Worm (Caenorhabditis elegans) whole organism, early embryonic: ENCODE measurements around the gene npr-24.

Source experiments
- B0310.2 ChIP-seq: sonication (generic microtip); optimal IDR thresholded peaks from 2 replicates; lab custom pipeline; 2016; ENCODE audit warnings: mild to moderate bottlenecking, missing genetic modification characterization, missing compliant biosample characterization
- F13C5.2 ChIP-seq: sonication (generic microtip); optimal IDR thresholded peaks from 2 replicates; lab custom pipeline; 2017; ENCODE audit warnings: mild to moderate bottlenecking, missing genetic modification characterization, inconsistent platforms, missing compliant biosample characterization
- aly-1 ChIP-seq: sonication (generic microtip); optimal IDR thresholded peaks from 2 replicates; lab custom pipeline; 2016; ENCODE audit warnings: missing genetic modification characterization, missing compliant biosample characterization
- ama-1 ChIP-seq: fragments of 150-350 bp; optimal IDR thresholded peaks from 2 replicates; lab custom pipeline; 2014
- ceh-13 ChIP-seq: fragments of 200-800 bp; sonication (Bioruptor generic); optimal IDR thresholded peaks from 2 replicates; lab custom pipeline; 2018; ENCODE audit warnings: mild to moderate bottlenecking, missing genetic modification characterization, missing compliant biosample characterization
- ceh-36 ChIP-seq: sonication (generic microtip); optimal IDR thresholded peaks from 2 replicates; lab custom pipeline; 2016; ENCODE audit warnings: missing genetic modification characterization, inconsistent platforms, missing compliant biosample characterization
- ets-7 ChIP-seq: sonication (generic microtip); optimal IDR thresholded peaks from 2 replicates; lab custom pipeline; 2016; ENCODE audit warnings: missing genotype, missing genetic modification characterization, missing compliant biosample characterization
- flt-1 ChIP-seq: fragments of 200-800 bp; sonication (Bioruptor generic); IDR thresholded peaks from 2 replicates; pipeline ENCODE4 v1.3.6; 2022; ENCODE audit warnings: missing genetic modification characterization, missing compliant biosample characterization
- hmbx-1 ChIP-seq: sonication (generic microtip); optimal IDR thresholded peaks from 2 replicates; lab custom pipeline; 2016; ENCODE audit warnings: mild to moderate bottlenecking, missing genetic modification characterization, missing compliant biosample characterization
- hmg-4 ChIP-seq: fragments of 200-800 bp; sonication (Bioruptor generic); optimal IDR thresholded peaks from 2 replicates; lab custom pipeline; 2018; ENCODE audit warnings: mild to moderate bottlenecking, missing genetic modification characterization, missing compliant biosample characterization
- hnd-1 ChIP-seq: sonication (generic microtip); optimal IDR thresholded peaks from 2 replicates; lab custom pipeline; 2016; ENCODE audit warnings: missing genetic modification characterization, missing compliant biosample characterization
- pes-1 ChIP-seq: fragments of 200-800 bp; sonication (Bioruptor generic); IDR thresholded peaks from 2 replicates; pipeline ENCODE4 v1.3.6; 2022; ENCODE audit warnings: missing genetic modification reagents, missing genetic modification characterization, missing compliant biosample characterization
- scrt-1 ChIP-seq: fragments of 200-800 bp; sonication (Bioruptor generic); IDR thresholded peaks from 2 replicates; pipeline ENCODE4 v1.3.6; 2022; ENCODE audit warnings: missing genetic modification characterization, missing compliant biosample characterization
- sea-1 ChIP-seq: fragments of 200-800 bp; sonication (Bioruptor generic); conservative IDR thresholded peaks from 2 replicates; pipeline ENCODE4 v1.3.6; 2022; ENCODE audit warnings: missing genetic modification characterization, missing compliant biosample characterization
- tbx-11 ChIP-seq: fragments of 200-800 bp; sonication (Bioruptor generic); IDR thresholded peaks from 2 replicates; pipeline ENCODE4 v1.3.6; 2022; ENCODE audit warnings: missing genetic modification characterization, missing compliant biosample characterization
- tbx-37 ChIP-seq: fragments of 200-800 bp; sonication (Bioruptor generic); conservative IDR thresholded peaks from 2 replicates; pipeline ENCODE4 v1.3.6; 2022; ENCODE audit warnings: missing genetic modification reagents, missing genetic modification characterization, missing compliant biosample characterization
- tra-4 ChIP-seq: sonication (generic microtip); optimal IDR thresholded peaks from 2 replicates; lab custom pipeline; 2017; ENCODE audit warnings: missing genetic modification characterization, missing compliant biosample characterization

The npr-24 gene

DNA sequence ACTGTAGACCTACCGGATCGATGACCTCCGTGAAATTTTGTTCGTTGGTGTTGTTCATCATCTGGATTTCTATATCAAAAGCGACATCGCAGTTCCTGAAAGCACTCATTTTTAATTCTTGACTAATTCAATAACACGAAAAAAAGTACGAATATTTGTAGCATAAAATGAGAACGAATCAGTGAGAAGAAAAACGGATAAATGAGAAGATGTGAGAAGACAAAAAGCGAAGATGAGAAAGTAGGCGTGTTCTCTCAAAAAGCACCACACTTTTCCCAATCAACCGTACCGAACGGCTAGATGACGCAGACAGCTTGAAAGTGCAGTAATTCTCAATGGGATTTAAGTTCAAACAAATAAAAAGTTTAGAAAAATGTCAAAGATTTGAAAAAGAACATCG, at the start of gene npr-24:
Gene npr-24 (minus strand): TSS at position 101 of the 400 bp plus-strand sequence.
- TF ChIP-seq flt-1 (no peak), hmbx-1 (no peak), aly-1 (tag; lab: Kevin White, UChicago) (no peak), tbx-37 (GFP tag; lab: Robert Waterston, UW) (no peak), hmg-4 (no peak), tbx-11 (GFP tag; lab: Robert Waterston, UW) (no peak), ceh-36 (tag; lab: Kevin White, UChicago) (no peak), tra-4 (tag; lab: Kevin White, UChicago) (no peak), ceh-13 (GFP tag; lab: Kevin White, UChicago) (no peak), scrt-1 (GFP tag; lab: Robert Waterston, UW) (no peak)

DNA sequence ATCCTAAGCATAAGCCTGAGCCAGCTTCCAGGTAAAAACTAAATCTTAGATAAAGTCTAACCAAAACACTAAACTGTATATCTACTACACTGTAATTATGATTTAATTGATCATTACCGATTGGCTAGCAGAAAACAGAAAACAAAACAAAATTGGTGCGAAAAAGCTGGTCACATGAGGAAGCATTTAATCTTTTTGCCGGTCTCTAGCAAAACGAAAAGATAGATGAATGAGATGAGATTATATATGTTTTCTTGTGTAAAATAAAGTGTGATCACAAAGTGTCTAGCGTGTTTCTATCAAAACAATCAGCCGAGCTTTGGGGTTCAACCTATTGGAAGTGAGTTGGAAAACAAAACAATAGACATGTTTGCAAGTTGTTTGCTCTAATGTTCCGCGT, 48.2 kb upstream of the npr-24 start:
- no peak for TF ChIP-seq flt-1
- no peak for TF ChIP-seq ama-1
- TF ChIP-seq scrt-1 (GFP tag; lab: Robert Waterston, UW), result no peak
- no peak for TF ChIP-seq ceh-13 (GFP tag; lab: Kevin White, UChicago)
- TF ChIP-seq ets-7 (tag; lab: Kevin White, UChicago), result no peak
- TF ChIP-seq hnd-1 (tag; lab: Kevin White, UChicago), result no peak
- TF ChIP-seq pes-1 (GFP tag; lab: Robert Waterston, UW), result no peak
- TF ChIP-seq aly-1 (tag; lab: Kevin White, UChicago), result no peak

- TF ChIP-seq ama-1, result no peak
- TF ChIP-seq F13C5.2 (tag; lab: Kevin White, UChicago), result no peak
- TF ChIP-seq ceh-13 (GFP tag; lab: Kevin White, UChicago), result no peak
- no peak for TF ChIP-seq hmbx-1
- no peak for TF ChIP-seq sea-1 (GFP tag; lab: Robert Waterston, UW)
- no peak for TF ChIP-seq flt-1
- no peak for TF ChIP-seq ceh-36 (tag; lab: Kevin White, UChicago)
- no peak for TF ChIP-seq tbx-11 (GFP tag; lab: Robert Waterston, UW)
- TF ChIP-seq hnd-1 (tag; lab: Kevin White, UChicago), result no peak
- no peak for TF ChIP-seq tbx-37 (GFP tag; lab: Robert Waterston, UW)
- no peak for TF ChIP-seq B0310.2 (tag; lab: Kevin White, UChicago)
- TF ChIP-seq tra-4 (tag; lab: Kevin White, UChicago), result no peak
- no peak for TF ChIP-seq scrt-1 (GFP tag; lab: Robert Waterston, UW)
- TF ChIP-seq ets-7 (tag; lab: Kevin White, UChicago), result no peak
- no peak for TF ChIP-seq aly-1 (tag; lab: Kevin White, UChicago)
- no peak for TF ChIP-seq pes-1 (GFP tag; lab: Robert Waterston, UW)
Measured at ce11 chrX:17534014-17534465, 47.4 kb upstream of the npr-24 start, which contains the start of gene F31A3.3. TSS of gene F31A3.3 (minus strand) at chrX:17534064.

ce11 chrX:17528068-17528467, 41.4 kb upstream of the npr-24 start, which contains the start of gene sup-10:
TSS of gene sup-10 (plus strand) at chrX:17528344.
- TF ChIP-seq ama-1 (no peak), scrt-1 (GFP tag; lab: Robert Waterston, UW) (no peak), aly-1 (tag; lab: Kevin White, UChicago) (no peak), hmg-4 (no peak), ets-7 (tag; lab: Kevin White, UChicago) (no peak), tra-4 (tag; lab: Kevin White, UChicago) (no peak), tbx-37 (GFP tag; lab: Robert Waterston, UW) (no peak), hnd-1 (tag; lab: Kevin White, UChicago) (no peak), sea-1 (GFP tag; lab: Robert Waterston, UW) (no peak), pes-1 (GFP tag; lab: Robert Waterston, UW) (no peak), F13C5.2 (tag; lab: Kevin White, UChicago) (no peak), hmbx-1 (no peak), ceh-36 (tag; lab: Kevin White, UChicago) (no peak), ceh-13 (GFP tag; lab: Kevin White, UChicago) (no peak), tbx-11 (GFP tag; lab: Robert Waterston, UW) (no peak)

ce11 chrX:17527377-17527776, 40.7 kb upstream of the npr-24 start:
- TF ChIP-seq hmbx-1 (no peak), hnd-1 (tag; lab: Kevin White, UChicago) (no peak), ceh-13 (GFP tag; lab: Kevin White, UChicago) (no peak), ama-1 (no peak), ceh-36 (tag; lab: Kevin White, UChicago) (no peak), F13C5.2 (tag; lab: Kevin White, UChicago) (no peak), B0310.2 (tag; lab: Kevin White, UChicago) (no peak), sea-1 (GFP tag; lab: Robert Waterston, UW) (no peak)

- TF ChIP-seq ceh-36 (tag; lab: Kevin White, UChicago), result no peak
- TF ChIP-seq hnd-1 (tag; lab: Kevin White, UChicago), result no peak
- no peak for TF ChIP-seq hmbx-1
- no peak for TF ChIP-seq tra-4 (tag; lab: Kevin White, UChicago)
- no peak for TF ChIP-seq F13C5.2 (tag; lab: Kevin White, UChicago)
- TF ChIP-seq sea-1 (GFP tag; lab: Robert Waterston, UW), result no peak
- no peak for TF ChIP-seq pes-1 (GFP tag; lab: Robert Waterston, UW)
Measured at ce11 chrX:17521425-17521824, 34.8 kb upstream of the npr-24 start.

- no peak for TF ChIP-seq aly-1 (tag; lab: Kevin White, UChicago)
- TF ChIP-seq hmbx-1, result no peak
- no peak for TF ChIP-seq hnd-1 (tag; lab: Kevin White, UChicago)
- no peak for TF ChIP-seq ets-7 (tag; lab: Kevin White, UChicago)
- TF ChIP-seq ceh-13 (GFP tag; lab: Kevin White, UChicago), result no peak
- no peak for TF ChIP-seq flt-1
- TF ChIP-seq tra-4 (tag; lab: Kevin White, UChicago), result no peak
- TF ChIP-seq ama-1, result no peak
- TF ChIP-seq tbx-11 (GFP tag; lab: Robert Waterston, UW), result no peak
- TF ChIP-seq pes-1 (GFP tag; lab: Robert Waterston, UW), result no peak
- TF ChIP-seq tbx-37 (GFP tag; lab: Robert Waterston, UW), result no peak
- no peak for TF ChIP-seq F13C5.2 (tag; lab: Kevin White, UChicago)
- no peak for TF ChIP-seq ceh-36 (tag; lab: Kevin White, UChicago)
- no peak for TF ChIP-seq hmg-4
- TF ChIP-seq sea-1 (GFP tag; lab: Robert Waterston, UW), result no peak
- TF ChIP-seq scrt-1 (GFP tag; lab: Robert Waterston, UW), result no peak
- no peak for TF ChIP-seq B0310.2 (tag; lab: Kevin White, UChicago)
Measured at ce11 chrX:17519476-17519875, 32.8 kb upstream of the npr-24 start.
